Worm (Caenorhabditis elegans): ENCODE data around the gene F49C5.12.

The F49C5.12 gene

DNA sequence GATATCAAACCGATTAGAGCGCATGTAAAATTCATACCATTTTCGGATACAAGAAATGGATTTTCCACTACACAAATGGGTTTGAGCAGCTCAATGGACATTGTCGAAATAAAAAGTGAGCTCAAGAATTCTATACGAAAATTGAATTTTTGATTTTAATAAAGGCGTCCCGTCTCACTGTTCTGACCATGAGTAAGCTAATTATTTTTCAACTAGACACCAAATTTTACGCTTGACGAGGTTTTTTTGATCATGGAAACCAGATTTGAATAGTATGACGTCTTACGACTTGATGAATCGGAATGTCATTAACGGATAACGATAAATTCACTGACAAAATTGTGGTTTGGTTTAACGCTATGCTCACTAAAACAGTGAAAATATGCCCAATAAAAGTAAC is 43.8 kb downstream of the F49C5.12 start, which contains the start of gene srh-61:
Gene srh-61, minus strand, starts transcription at position 101 of the 400 bp plus-strand sequence.
- TF ChIP-seq unc-62 (GFP tag; optimal IDR thresholded peaks at IDR 0.05 in 1 of 2) (peak in 1 of 2 experiments; percentile 49), unc-62 (tag; optimal IDR thresholded peaks at IDR 0.05) (no peak), nhr-77 (tag; optimal IDR thresholded peaks at IDR 0.05) (no peak)

- no peak for TF ChIP-seq zip-2 (tag; optimal IDR thresholded peaks at IDR 0.05)
- no peak for TF ChIP-seq ceh-82 (tag; optimal IDR thresholded peaks at IDR 0.05)
- TF ChIP-seq daf-12 (tag; optimal IDR thresholded peaks at IDR 0.05), result no peak
- TF ChIP-seq T26A8.4 (GFP tag; IDR thresholded peaks at IDR 0.05), result no peak
- no peak for TF ChIP-seq unc-62 (GFP tag; optimal IDR thresholded peaks at IDR 0.05 in 1 of 2)
- no peak for TF ChIP-seq unc-62 (tag; optimal IDR thresholded peaks at IDR 0.05)
- TF ChIP-seq nhr-237 (tag; optimal IDR thresholded peaks at IDR 0.05), result no peak
- TF ChIP-seq hmg-1.1 (GFP tag; IDR thresholded peaks at IDR 0.05), result no peak
- TF ChIP-seq snpc-1.2 (GFP tag; IDR thresholded peaks at IDR 0.05), result no peak
- TF ChIP-seq pqm-1 (tag; optimal IDR thresholded peaks at IDR 0.05), result no peak
- TF ChIP-seq saeg-2 (GFP tag; IDR thresholded peaks at IDR 0.05), result no peak
- TF ChIP-seq mxl-3 (GFP tag; optimal IDR thresholded peaks at IDR 0.05), result no peak
- no peak for TF ChIP-seq zip-11 (GFP tag; IDR thresholded peaks at IDR 0.05)
- no peak for TF ChIP-seq F26F4.8 (GFP tag; conservative IDR thresholded peaks at IDR 0.05)
- TF ChIP-seq hif-1 (tag; optimal IDR thresholded peaks at IDR 0.05), result no peak
- no peak for TF ChIP-seq egl-43 (GFP tag; IDR thresholded peaks at IDR 0.05)
- TF ChIP-seq Y75B8A.6 (GFP tag; IDR thresholded peaks at IDR 0.05), result no peak
- no peak for TF ChIP-seq ztf-7 (tag; optimal IDR thresholded peaks at IDR 0.05)
- TF ChIP-seq ceh-62 (tag; optimal IDR thresholded peaks at IDR 0.05), result no peak
- no peak for TF ChIP-seq php-3 (GFP tag; IDR thresholded peaks at IDR 0.05)
Measured at ce11 chrII:12514620-12515019, 45.5 kb downstream of the F49C5.12 start, which contains the start of gene srh-69. srh-69 (minus strand) TSS chrII:12514720.

DNA sequence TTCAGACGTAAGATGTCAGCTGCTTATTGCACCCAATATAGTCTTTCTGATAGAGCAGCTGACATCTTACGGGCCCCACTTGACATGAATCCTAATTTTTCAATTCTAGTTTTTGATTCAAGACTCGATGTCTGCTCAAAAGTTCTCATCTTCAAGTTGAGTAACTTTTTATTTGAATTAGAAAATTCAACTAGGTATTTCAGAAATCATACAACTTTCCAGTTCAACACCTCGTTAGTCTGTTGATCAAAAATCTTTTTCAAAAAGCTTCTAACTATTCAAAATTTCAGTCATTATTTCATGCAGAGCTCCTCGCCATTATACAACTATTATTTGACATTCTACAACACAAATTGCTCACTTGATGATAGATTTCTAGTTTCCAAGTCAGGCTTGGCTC is 48.2 kb downstream of the F49C5.12 start, which contains the start of gene srh-73:
Gene srh-73, plus strand, starts transcription at position 301 of the 400 bp plus-strand sequence.
- no peak for TF ChIP-seq ztf-7 (tag; optimal IDR thresholded peaks at IDR 0.05)
- no peak for TF ChIP-seq arid-1 (GFP tag; conservative IDR thresholded peaks at IDR 0.05)
- no peak for TF ChIP-seq ceh-62 (tag; optimal IDR thresholded peaks at IDR 0.05)
- no peak for TF ChIP-seq mes-2 (tag; optimal IDR thresholded peaks at IDR 0.05; ENCODE audit: poor library complexity, severe bottlenecking)
- no peak for TF ChIP-seq nhr-102 (tag; optimal IDR thresholded peaks at IDR 0.05)
- no peak for TF ChIP-seq daf-8 (GFP tag; IDR thresholded peaks at IDR 0.05)
- no peak for TF ChIP-seq lim-7 (GFP tag; IDR thresholded peaks at IDR 0.05)
- no peak for TF ChIP-seq zip-11 (GFP tag; IDR thresholded peaks at IDR 0.05)
- no peak for TF ChIP-seq zfp-3 (GFP tag; conservative IDR thresholded peaks at IDR 0.05)
- TF ChIP-seq nhr-77 (tag; optimal IDR thresholded peaks at IDR 0.05), result no peak
- TF ChIP-seq lsy-2 (tag; optimal IDR thresholded peaks at IDR 0.05), result no peak
- no peak for TF ChIP-seq lin-38 (GFP tag; IDR thresholded peaks at IDR 0.05)
- no peak for TF ChIP-seq ZK337.2 (GFP tag; IDR thresholded peaks at IDR 0.05)

- TF ChIP-seq unc-39 (tag; optimal IDR thresholded peaks at IDR 0.05), result no peak
- no peak for TF ChIP-seq zfp-3 (GFP tag; conservative IDR thresholded peaks at IDR 0.05)
- TF ChIP-seq hmg-1.1 (GFP tag; IDR thresholded peaks at IDR 0.05), result no peak
- no peak for TF ChIP-seq nhr-111 (GFP tag; optimal IDR thresholded peaks at IDR 0.05)
- TF ChIP-seq daf-12 (tag; optimal IDR thresholded peaks at IDR 0.05), result no peak
- no peak for TF ChIP-seq zip-11 (GFP tag; IDR thresholded peaks at IDR 0.05)
- no peak for TF ChIP-seq attf-4 (tag; optimal IDR thresholded peaks at IDR 0.05)
- TF ChIP-seq fkh-10 (GFP tag; optimal IDR thresholded peaks at IDR 0.05), result no peak
- TF ChIP-seq lin-39 (tag; optimal IDR thresholded peaks at IDR 0.05), result no peak
- TF ChIP-seq ceh-82 (tag; optimal IDR thresholded peaks at IDR 0.05), result no peak
- TF ChIP-seq zfp-2 (tag; optimal IDR thresholded peaks at IDR 0.05), result no peak
- no peak for TF ChIP-seq skn-1 (tag; optimal IDR thresholded peaks at IDR 0.05)
Measured at ce11 chrII:12508650-12509049, 51.5 kb downstream of the F49C5.12 start, which contains the start of gene srh-67. srh-67 (plus strand) TSS chrII:12508950.

Data from whole organism, L4 larva.